Worm (Caenorhabditis elegans) whole organism, early embryonic: ENCODE measurements around the gene K09C4.4.

Experiments
- B0310.2 ChIP-seq: sonication (generic microtip); optimal IDR thresholded peaks from 2 replicates; lab custom pipeline; 2016; ENCODE audit warnings: mild to moderate bottlenecking, missing genetic modification characterization, missing compliant biosample characterization
- F13C5.2 ChIP-seq: sonication (generic microtip); optimal IDR thresholded peaks from 2 replicates; lab custom pipeline; 2017; ENCODE audit warnings: mild to moderate bottlenecking, missing genetic modification characterization, inconsistent platforms, missing compliant biosample characterization
- aly-1 ChIP-seq: sonication (generic microtip); optimal IDR thresholded peaks from 2 replicates; lab custom pipeline; 2016; ENCODE audit warnings: missing genetic modification characterization, missing compliant biosample characterization
- ama-1 ChIP-seq: fragments of 150-350 bp; optimal IDR thresholded peaks from 2 replicates; lab custom pipeline; 2014
- ceh-13 ChIP-seq: fragments of 200-800 bp; sonication (Bioruptor generic); optimal IDR thresholded peaks from 2 replicates; lab custom pipeline; 2018; ENCODE audit warnings: mild to moderate bottlenecking, missing genetic modification characterization, missing compliant biosample characterization
- ceh-36 ChIP-seq: sonication (generic microtip); optimal IDR thresholded peaks from 2 replicates; lab custom pipeline; 2016; ENCODE audit warnings: missing genetic modification characterization, inconsistent platforms, missing compliant biosample characterization
- ets-7 ChIP-seq: sonication (generic microtip); optimal IDR thresholded peaks from 2 replicates; lab custom pipeline; 2016; ENCODE audit warnings: missing genotype, missing genetic modification characterization, missing compliant biosample characterization
- flt-1 ChIP-seq: fragments of 200-800 bp; sonication (Bioruptor generic); IDR thresholded peaks from 2 replicates; pipeline ENCODE4 v1.3.6; 2022; ENCODE audit warnings: missing genetic modification characterization, missing compliant biosample characterization
- hmbx-1 ChIP-seq: sonication (generic microtip); optimal IDR thresholded peaks from 2 replicates; lab custom pipeline; 2016; ENCODE audit warnings: mild to moderate bottlenecking, missing genetic modification characterization, missing compliant biosample characterization
- hmg-4 ChIP-seq: fragments of 200-800 bp; sonication (Bioruptor generic); optimal IDR thresholded peaks from 2 replicates; lab custom pipeline; 2018; ENCODE audit warnings: mild to moderate bottlenecking, missing genetic modification characterization, missing compliant biosample characterization
- hnd-1 ChIP-seq: sonication (generic microtip); optimal IDR thresholded peaks from 2 replicates; lab custom pipeline; 2016; ENCODE audit warnings: missing genetic modification characterization, missing compliant biosample characterization
- pes-1 ChIP-seq: fragments of 200-800 bp; sonication (Bioruptor generic); IDR thresholded peaks from 2 replicates; pipeline ENCODE4 v1.3.6; 2022; ENCODE audit warnings: missing genetic modification reagents, missing genetic modification characterization, missing compliant biosample characterization
- scrt-1 ChIP-seq: fragments of 200-800 bp; sonication (Bioruptor generic); IDR thresholded peaks from 2 replicates; pipeline ENCODE4 v1.3.6; 2022; ENCODE audit warnings: missing genetic modification characterization, missing compliant biosample characterization
- sea-1 ChIP-seq: fragments of 200-800 bp; sonication (Bioruptor generic); conservative IDR thresholded peaks from 2 replicates; pipeline ENCODE4 v1.3.6; 2022; ENCODE audit warnings: missing genetic modification characterization, missing compliant biosample characterization
- tbx-11 ChIP-seq: fragments of 200-800 bp; sonication (Bioruptor generic); IDR thresholded peaks from 2 replicates; pipeline ENCODE4 v1.3.6; 2022; ENCODE audit warnings: missing genetic modification characterization, missing compliant biosample characterization
- tbx-37 ChIP-seq: fragments of 200-800 bp; sonication (Bioruptor generic); conservative IDR thresholded peaks from 2 replicates; pipeline ENCODE4 v1.3.6; 2022; ENCODE audit warnings: missing genetic modification reagents, missing genetic modification characterization, missing compliant biosample characterization
- tra-4 ChIP-seq: sonication (generic microtip); optimal IDR thresholded peaks from 2 replicates; lab custom pipeline; 2017; ENCODE audit warnings: missing genetic modification characterization, missing compliant biosample characterization

Gene K09C4.4

DNA sequence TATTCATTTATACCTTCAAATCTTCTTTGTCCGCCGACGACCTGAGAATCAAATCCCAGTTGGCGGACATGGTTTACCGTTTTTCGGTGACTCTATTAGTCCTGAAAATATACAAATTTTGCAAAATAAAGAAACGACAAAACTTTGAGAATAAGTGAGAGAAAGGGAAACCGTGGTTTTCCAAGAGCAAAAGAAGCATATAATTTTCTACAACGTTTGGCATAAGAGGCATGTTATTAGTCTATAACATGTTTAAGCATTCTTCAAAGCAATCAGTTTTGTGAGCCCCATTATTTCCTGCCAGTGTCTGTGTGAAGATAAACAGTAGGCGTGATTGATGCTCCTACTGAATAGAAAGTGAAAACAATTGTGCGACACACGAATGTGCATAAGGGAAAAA, 9.2 kb upstream of the K09C4.4 start, which contains the start of gene K09C4.10:
K09C4.10 (minus strand) TSS at position 101 of the 400 bp plus-strand sequence.
- no peak for TF ChIP-seq ceh-13 (GFP tag; lab: Kevin White, UChicago)
- TF ChIP-seq sea-1 (GFP tag; lab: Robert Waterston, UW), result no peak
- no peak for TF ChIP-seq ceh-36 (tag; lab: Kevin White, UChicago)
- TF ChIP-seq B0310.2, result no peak
- TF ChIP-seq F13C5.2 (tag; lab: Kevin White, UChicago), result no peak
- TF ChIP-seq tbx-37, result no peak
- no peak for TF ChIP-seq aly-1 (tag; lab: Kevin White, UChicago)
- no peak for TF ChIP-seq ets-7
- no peak for TF ChIP-seq hnd-1 (tag; lab: Kevin White, UChicago)
- no peak for TF ChIP-seq scrt-1 (GFP tag; lab: Robert Waterston, UW)
- no peak for TF ChIP-seq tra-4 (tag; lab: Kevin White, UChicago)

DNA sequence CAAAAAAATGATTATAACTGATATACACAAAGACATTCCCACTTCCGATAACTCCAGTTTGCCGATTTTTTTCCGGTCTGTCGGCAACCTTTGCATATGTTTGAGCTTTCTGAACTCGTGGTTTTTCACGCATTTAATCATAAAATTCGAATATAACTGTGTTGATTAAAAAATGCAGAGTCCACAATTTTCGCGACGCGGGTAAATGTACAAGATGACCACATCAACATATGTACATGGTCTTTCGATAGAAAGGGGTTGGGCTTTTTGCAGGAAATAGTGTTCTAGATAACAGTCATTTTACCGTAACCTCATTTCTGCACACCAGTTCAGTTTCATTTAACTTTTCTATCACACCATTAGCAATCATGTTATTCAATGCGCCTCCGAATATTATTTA, 7.0 kb upstream of the K09C4.4 start, which contains the start of gene K09C4.5:
K09C4.5 (plus strand) TSS at position 326 of the 400 bp plus-strand sequence.
- TF ChIP-seq flt-1 (GFP tag; lab: Robert Waterston, UW), result no peak
- TF ChIP-seq ceh-13 (GFP tag; lab: Kevin White, UChicago), result no peak
- TF ChIP-seq sea-1 (GFP tag; lab: Robert Waterston, UW), result no peak
- no peak for TF ChIP-seq hmbx-1 (tag; lab: Kevin White, UChicago)
- no peak for TF ChIP-seq B0310.2
- no peak for TF ChIP-seq scrt-1 (GFP tag; lab: Robert Waterston, UW)
- no peak for TF ChIP-seq aly-1 (tag; lab: Kevin White, UChicago)
- no peak for TF ChIP-seq pes-1 (GFP tag; lab: Robert Waterston, UW)
- TF ChIP-seq ceh-36 (tag; lab: Kevin White, UChicago), result no peak
- no peak for TF ChIP-seq tbx-11
- TF ChIP-seq hmg-4, result no peak
- no peak for TF ChIP-seq hnd-1 (tag; lab: Kevin White, UChicago)
- no peak for TF ChIP-seq tra-4 (tag; lab: Kevin White, UChicago)
- no peak for TF ChIP-seq ama-1 (lab: Kevin White, UChicago)
- TF ChIP-seq F13C5.2 (tag; lab: Kevin White, UChicago), result no peak
- no peak for TF ChIP-seq ets-7

DNA sequence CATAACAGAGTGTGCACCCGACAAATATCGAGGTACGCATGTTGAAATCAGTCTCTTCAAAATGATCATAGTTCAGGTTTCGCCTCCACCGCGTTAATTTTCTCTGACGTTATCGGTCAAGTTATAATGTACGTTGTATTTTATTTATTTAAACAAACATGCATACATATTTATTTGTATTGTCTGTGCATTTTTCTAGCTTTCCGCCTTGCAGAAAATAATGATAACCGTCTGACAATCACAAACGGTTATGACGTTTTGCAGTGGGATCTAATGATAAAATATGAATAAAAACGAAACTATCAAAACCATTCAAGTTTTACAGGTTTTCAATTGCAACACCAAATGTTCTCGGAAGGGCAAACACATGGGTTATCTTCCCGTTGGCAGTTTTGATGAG, 6.1 kb upstream of the K09C4.4 start:
- TF ChIP-seq aly-1 (tag; lab: Kevin White, UChicago) (no peak), B0310.2 (no peak), sea-1 (GFP tag; lab: Robert Waterston, UW) (no peak), F13C5.2 (tag; lab: Kevin White, UChicago) (no peak), tbx-11 (no peak), ceh-13 (GFP tag; lab: Kevin White, UChicago) (no peak), hmg-4 (no peak), pes-1 (GFP tag; lab: Robert Waterston, UW) (no peak), flt-1 (GFP tag; lab: Robert Waterston, UW) (no peak), hmbx-1 (tag; lab: Kevin White, UChicago) (no peak), scrt-1 (GFP tag; lab: Robert Waterston, UW) (no peak), hnd-1 (tag; lab: Kevin White, UChicago) (no peak), ama-1 (lab: Kevin White, UChicago) (no peak), ceh-36 (tag; lab: Kevin White, UChicago) (no peak), tbx-37 (no peak), tra-4 (tag; lab: Kevin White, UChicago) (no peak), ets-7 (no peak)

DNA sequence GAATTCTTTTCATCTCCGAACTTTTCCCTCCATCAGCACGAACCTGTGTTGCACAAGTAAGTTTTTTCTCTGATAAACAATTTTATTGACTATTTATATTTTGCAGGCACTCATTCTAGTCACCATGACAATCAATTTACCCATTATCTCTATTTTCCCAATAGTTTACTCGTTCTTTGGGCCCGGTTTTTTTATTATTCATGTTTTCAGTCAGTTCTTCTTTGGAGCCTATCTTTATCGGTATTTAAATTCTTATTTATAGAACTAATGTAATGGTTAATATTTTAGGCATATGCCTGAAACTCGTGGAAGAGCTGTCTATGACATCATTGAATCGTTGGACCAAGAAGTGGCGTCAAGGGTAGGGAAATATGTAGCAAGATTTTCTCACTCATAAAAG, 4.3 kb upstream of the K09C4.4 start:
- TF ChIP-seq ceh-13 (GFP tag; lab: Kevin White, UChicago), result no peak
- TF ChIP-seq ets-7, result no peak
- TF ChIP-seq hnd-1 (tag; lab: Kevin White, UChicago), result no peak
- TF ChIP-seq ceh-36 (tag; lab: Kevin White, UChicago), result no peak
- no peak for TF ChIP-seq aly-1 (tag; lab: Kevin White, UChicago)
- no peak for TF ChIP-seq tbx-37
- no peak for TF ChIP-seq hmbx-1 (tag; lab: Kevin White, UChicago)
- no peak for TF ChIP-seq flt-1 (GFP tag; lab: Robert Waterston, UW)
- no peak for TF ChIP-seq tbx-11
- no peak for TF ChIP-seq F13C5.2 (tag; lab: Kevin White, UChicago)
- no peak for TF ChIP-seq B0310.2
- no peak for TF ChIP-seq scrt-1 (GFP tag; lab: Robert Waterston, UW)
- no peak for TF ChIP-seq sea-1 (GFP tag; lab: Robert Waterston, UW)
- no peak for TF ChIP-seq tra-4 (tag; lab: Kevin White, UChicago)

DNA sequence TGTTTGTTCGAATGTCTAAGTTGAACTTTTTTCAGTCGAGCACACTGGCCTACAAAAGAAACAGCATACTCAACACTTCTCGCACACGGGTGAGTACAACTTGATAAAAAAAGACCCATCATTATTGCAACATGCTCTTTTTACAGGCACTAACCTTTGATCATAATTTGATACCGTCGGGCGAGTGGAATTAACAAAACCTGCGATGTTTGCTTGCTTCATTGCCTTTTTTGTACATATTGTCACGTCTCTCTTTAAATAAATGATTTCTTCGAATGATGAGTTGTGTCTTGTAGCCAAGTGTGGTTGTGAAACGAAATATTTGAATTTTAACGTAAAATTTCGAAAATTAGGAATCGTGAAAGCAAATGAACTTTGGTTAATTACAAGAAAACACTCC, 3.8 kb upstream of the K09C4.4 start:
- no peak for TF ChIP-seq ceh-36 (tag; lab: Kevin White, UChicago)
- no peak for TF ChIP-seq ama-1 (lab: Kevin White, UChicago)
- no peak for TF ChIP-seq flt-1 (GFP tag; lab: Robert Waterston, UW)
- TF ChIP-seq pes-1 (GFP tag; lab: Robert Waterston, UW), result no peak
- TF ChIP-seq hnd-1 (tag; lab: Kevin White, UChicago), result no peak
- no peak for TF ChIP-seq F13C5.2 (tag; lab: Kevin White, UChicago)
- TF ChIP-seq hmg-4, result no peak
- TF ChIP-seq scrt-1 (GFP tag; lab: Robert Waterston, UW), result no peak
- TF ChIP-seq hmbx-1 (tag; lab: Kevin White, UChicago), result no peak
- no peak for TF ChIP-seq tbx-11
- TF ChIP-seq aly-1 (tag; lab: Kevin White, UChicago), result no peak

DNA sequence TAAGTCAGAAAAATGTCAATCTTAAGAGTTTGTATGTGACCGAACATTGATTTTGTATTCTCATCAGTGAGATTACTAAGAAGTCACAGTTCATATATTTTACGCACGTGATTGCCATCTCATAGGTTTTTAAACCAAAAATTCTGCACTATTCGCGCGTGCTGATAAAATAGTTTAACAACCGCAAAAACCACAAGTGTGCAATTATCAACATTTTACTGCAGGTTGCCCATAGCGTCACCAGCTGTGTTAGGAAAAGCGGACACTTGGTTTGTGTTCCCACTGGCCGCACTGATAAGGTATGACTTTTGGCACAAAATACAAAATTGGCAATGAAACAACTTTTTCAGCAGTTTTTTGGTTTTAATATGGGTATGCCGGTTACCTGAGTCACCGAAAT, 864 bp downstream of the K09C4.4 start:
- TF ChIP-seq ama-1 (lab: Kevin White, UChicago) (no peak), flt-1 (GFP tag; lab: Robert Waterston, UW) (no peak), B0310.2 (no peak)

DNA sequence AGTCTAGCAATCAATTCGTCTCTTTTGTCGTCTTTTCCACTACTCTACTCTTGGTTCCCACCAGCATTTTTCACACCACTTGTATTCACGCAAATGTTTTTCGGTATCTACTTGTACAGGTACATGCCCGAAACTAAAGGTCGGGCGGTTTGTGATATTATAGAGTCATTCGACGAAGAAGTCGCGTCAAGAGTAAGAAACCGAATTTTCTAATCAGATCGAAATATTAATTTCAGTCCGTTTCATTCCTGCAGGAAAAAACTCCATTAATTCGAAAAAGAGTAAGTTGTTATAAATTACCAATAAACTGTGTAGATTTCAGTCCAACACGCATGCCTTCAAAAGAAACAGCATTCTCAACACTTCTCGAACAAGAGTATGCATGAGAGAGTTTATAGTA, 2.7 kb downstream of the K09C4.4 start:
- no peak for TF ChIP-seq ceh-36 (tag; lab: Kevin White, UChicago)
- TF ChIP-seq ets-7, result no peak
- TF ChIP-seq ama-1 (lab: Kevin White, UChicago), result no peak
- no peak for TF ChIP-seq tra-4 (tag; lab: Kevin White, UChicago)
- TF ChIP-seq B0310.2, result no peak
- TF ChIP-seq aly-1 (tag; lab: Kevin White, UChicago), result no peak
- no peak for TF ChIP-seq hmbx-1 (tag; lab: Kevin White, UChicago)
- no peak for TF ChIP-seq tbx-11
- TF ChIP-seq hnd-1 (tag; lab: Kevin White, UChicago), result no peak
- TF ChIP-seq scrt-1 (GFP tag; lab: Robert Waterston, UW), result no peak
- no peak for TF ChIP-seq hmg-4
- TF ChIP-seq flt-1 (GFP tag; lab: Robert Waterston, UW), result no peak
